Fruit fly (Drosophila melanogaster) whole organism, adult: ENCODE measurements around the gene CG6171.
A peak's percentile ranks its signal among the peaks of the same experiment; 100 is the strongest.

Source experiments
- CG11617 ChIP-seq: fragments of 200-800 bp; sonication (Bioruptor generic); optimal IDR thresholded peaks from 2 replicates; lab custom pipeline; 2017; ENCODE audit warnings: mild to moderate bottlenecking, missing biosample characterization, missing genetic modification reagents, missing genetic modification characterization
- CG12768 ChIP-seq: fragments of 200-800 bp; sonication (Bioruptor generic); optimal IDR thresholded peaks from 2 replicates; lab custom pipeline; 2017; ENCODE audit warnings: missing biosample characterization, missing genetic modification characterization, mild to moderate bottlenecking, moderate library complexity, missing genetic modification reagents
- CG5204 ChIP-seq: fragments of 200-800 bp; sonication (Bioruptor generic); optimal IDR thresholded peaks from 2 replicates; lab custom pipeline; 2016; ENCODE audit warnings: missing biosample characterization, missing genetic modification characterization
- CG7101 ChIP-seq: fragments of 200-800 bp; sonication (Bioruptor generic); optimal IDR thresholded peaks from 2 replicates; lab custom pipeline; 2018; ENCODE audit warnings: missing biosample characterization, mild to moderate bottlenecking, missing genetic modification characterization, moderate library complexity
- Crg-1 ChIP-seq: fragments of 200-800 bp; sonication (Bioruptor generic); optimal IDR thresholded peaks from 2 replicates; lab custom pipeline; 2016; ENCODE audit warnings: missing biosample characterization, missing genetic modification characterization
- bab1 ChIP-seq: fragments of 200-800 bp; sonication (Bioruptor generic); optimal IDR thresholded peaks from 3 replicates; lab custom pipeline; 2019; ENCODE audit warnings: missing biosample characterization, mild to moderate bottlenecking, missing genetic modification characterization, moderate library complexity
- kay ChIP-seq: fragments of 200-800 bp; sonication (Bioruptor generic); peaks from one replicate; lab custom pipeline; 2016; ENCODE audit warnings: missing biosample characterization, missing genetic modification characterization, borderline replicate concordance
- pad ChIP-seq: fragments of 200-800 bp; sonication (Bioruptor generic); optimal IDR thresholded peaks from 3 replicates; lab custom pipeline; 2017; ENCODE audit warnings: missing biosample characterization, missing genetic modification characterization, mild to moderate bottlenecking, moderate library complexity, missing genetic modification reagents

dm6 chr3R:15342926-15343685 lies 20.6 kb downstream of the CG6171 start, which contains the start of gene Nagk:
- TF ChIP-seq CG12768 (GFP tag; lab: Kevin White, UChicago), result peak; percentile 35
- no peak for TF ChIP-seq kay
- TF ChIP-seq bab1 (GFP tag; lab: Kevin White, UChicago), result peak; percentile 1
- peak; percentile 68 for TF ChIP-seq pad (GFP tag; lab: Kevin White, UChicago)
- TF ChIP-seq CG11617 (GFP tag; lab: Kevin White, UChicago), result peak; percentile 86
- peak; percentile 58 for TF ChIP-seq CG7101 (tag; lab: Kevin White, UChicago)
- no peak for TF ChIP-seq CG5204 (GFP tag; lab: Kevin White, UChicago)
- peak; percentile 78 for TF ChIP-seq Crg-1 (GFP tag; lab: Kevin White, UChicago)
